Worm (Caenorhabditis elegans): Measurements from ENCODE around the gene str-140.

str-140 gene

ce11 chrV:8073162-8073561, 5.5 kb upstream of the str-140 start:
- no peak for TF ChIP-seq W03F9.2 (tag; optimal IDR thresholded peaks at IDR 0.05)
- TF ChIP-seq him-1 (tag; optimal IDR thresholded peaks at IDR 0.05): no peak
- TF ChIP-seq dao-5 (tag; optimal IDR thresholded peaks at IDR 0.05): no peak

- TF ChIP-seq him-1 (tag; optimal IDR thresholded peaks at IDR 0.05) (no peak), dao-5 (tag; optimal IDR thresholded peaks at IDR 0.05) (no peak), W03F9.2 (tag; optimal IDR thresholded peaks at IDR 0.05) (no peak)
Measured at ce11 chrV:8072047-8072446, 4.3 kb upstream of the str-140 start, which contains the start of gene str-144. TSS of gene str-144 (minus strand) at chrV:8072147.

ce11 chrV:8069637-8070036, 1.9 kb upstream of the str-140 start, which contains the start of gene str-143:
TSS of gene str-143 (minus strand) at chrV:8069737.
- TF ChIP-seq W03F9.2 (tag; optimal IDR thresholded peaks at IDR 0.05): no peak
- TF ChIP-seq dao-5 (tag; optimal IDR thresholded peaks at IDR 0.05): no peak
- no peak for TF ChIP-seq him-1 (tag; optimal IDR thresholded peaks at IDR 0.05)

- TF ChIP-seq dao-5 (tag; optimal IDR thresholded peaks at IDR 0.05): no peak
- no peak for TF ChIP-seq W03F9.2 (tag; optimal IDR thresholded peaks at IDR 0.05)
- no peak for TF ChIP-seq him-1 (tag; optimal IDR thresholded peaks at IDR 0.05)
Measured at ce11 chrV:8062074-8062473, 5.6 kb downstream of the str-140 start, which contains the start of gene str-139. TSS of gene str-139 (minus strand) at chrV:8062174.

ce11 chrV:8058359-8058758, 9.3 kb downstream of the str-140 start, which contains the start of gene str-138:
TSS of gene str-138 (plus strand) at chrV:8058659.
- no peak for TF ChIP-seq him-1 (tag; optimal IDR thresholded peaks at IDR 0.05)

ce11 chrV:8055170-8055569, 12.5 kb downstream of the str-140 start:
- TF ChIP-seq W03F9.2 (tag; optimal IDR thresholded peaks at IDR 0.05) (no peak), him-1 (tag; optimal IDR thresholded peaks at IDR 0.05) (no peak), dao-5 (tag; optimal IDR thresholded peaks at IDR 0.05) (no peak)

- TF ChIP-seq him-1 (tag; optimal IDR thresholded peaks at IDR 0.05) (no peak), W03F9.2 (tag; optimal IDR thresholded peaks at IDR 0.05) (no peak), dao-5 (tag; optimal IDR thresholded peaks at IDR 0.05) (no peak)
Measured at ce11 chrV:8054130-8054529, 13.6 kb downstream of the str-140 start, which contains the start of gene ZC513.2. TSS of gene ZC513.2 (plus strand) at chrV:8054430.

ce11 chrV:8051851-8052250, 15.8 kb downstream of the str-140 start, which contains the start of gene sth-1:
TSS of gene sth-1 (plus strand) at chrV:8052151.
- TF ChIP-seq dao-5 (tag; optimal IDR thresholded peaks at IDR 0.05) (no peak), W03F9.2 (tag; optimal IDR thresholded peaks at IDR 0.05) (no peak), him-1 (tag; optimal IDR thresholded peaks at IDR 0.05) (no peak)

ce11 chrV:8050811-8051210, 16.9 kb downstream of the str-140 start, which contains the start of gene col-43:
TSS of gene col-43 (minus strand) at chrV:8050911.
- TF ChIP-seq W03F9.2 (tag; optimal IDR thresholded peaks at IDR 0.05) (no peak), dao-5 (tag; optimal IDR thresholded peaks at IDR 0.05) (no peak), him-1 (tag; optimal IDR thresholded peaks at IDR 0.05) (no peak)

ce11 chrV:8050059-8050677, 17.5 kb downstream of the str-140 start:
- no peak for TF ChIP-seq dao-5 (tag; optimal IDR thresholded peaks at IDR 0.05)

- TF ChIP-seq W03F9.2 (tag; optimal IDR thresholded peaks at IDR 0.05) (no peak), dao-5 (tag; optimal IDR thresholded peaks at IDR 0.05) (no peak), him-1 (tag; optimal IDR thresholded peaks at IDR 0.05) (no peak)
Measured at ce11 chrV:8046706-8047105, 21.0 kb downstream of the str-140 start, which contains the start of gene ZC513.3. TSS of gene ZC513.3 (plus strand) at chrV:8047006.

ce11 chrV:8044957-8045356, 22.7 kb downstream of the str-140 start:
- TF ChIP-seq dao-5 (tag; optimal IDR thresholded peaks at IDR 0.05) (no peak), W03F9.2 (tag; optimal IDR thresholded peaks at IDR 0.05) (no peak), him-1 (tag; optimal IDR thresholded peaks at IDR 0.05) (no peak)

- TF ChIP-seq dao-5 (tag; optimal IDR thresholded peaks at IDR 0.05): no peak
- TF ChIP-seq W03F9.2 (tag; optimal IDR thresholded peaks at IDR 0.05): no peak
- no peak for TF ChIP-seq him-1 (tag; optimal IDR thresholded peaks at IDR 0.05)
Measured at ce11 chrV:8043664-8044063, 24.0 kb downstream of the str-140 start.

- no peak for TF ChIP-seq W03F9.2 (tag; optimal IDR thresholded peaks at IDR 0.05)
- TF ChIP-seq him-1 (tag; optimal IDR thresholded peaks at IDR 0.05): no peak
- TF ChIP-seq dao-5 (tag; optimal IDR thresholded peaks at IDR 0.05): no peak
Measured at ce11 chrV:8041336-8041868, 26.3 kb downstream of the str-140 start.
